Worm (Caenorhabditis elegans): ENCODE results near the gene srp-1.

ce11 chrV:782432-782831 lies 29.3 kb downstream of the srp-1 start, which contains the start of gene srab-16:
- TF ChIP-seq snpc-4 (tag; optimal IDR thresholded peaks at IDR 0.05) (no peak), unc-62 (GFP tag; optimal IDR thresholded peaks at IDR 0.05 in 1 of 2) (no peak), unc-62 (tag; optimal IDR thresholded peaks at IDR 0.05) (no peak), zag-1 (tag; optimal IDR thresholded peaks at IDR 0.05) (no peak), nhr-25 (tag; optimal IDR thresholded peaks at IDR 0.05; ENCODE audit: borderline replicate concordance, insufficient read depth) (no peak), lin-39 (tag; optimal IDR thresholded peaks at IDR 0.05) (no peak), daf-12 (tag; optimal IDR thresholded peaks at IDR 0.05) (no peak)

Measured in whole organism, L4 larva.